Worm (Caenorhabditis elegans) whole organism, late embryonic: ENCODE data around the gene F40F9.3.

Source experiments
- C08G9.2 ChIP-seq: sonication (generic microtip); optimal IDR thresholded peaks from 2 replicates; lab custom pipeline; 2016; ENCODE audit warnings: mild to moderate bottlenecking, missing genetic modification characterization, moderate library complexity, missing compliant biosample characterization
- C38D4.7 ChIP-seq: fragments of 200-800 bp; sonication (Bioruptor generic); optimal IDR thresholded peaks from 2 replicates; lab custom pipeline; 2018; ENCODE audit warnings: mild to moderate bottlenecking, missing genetic modification characterization, moderate library complexity, missing compliant biosample characterization
- F13H6.1 ChIP-seq: sonication (generic microtip); optimal IDR thresholded peaks from 2 replicates; lab custom pipeline; 2016; ENCODE audit warnings: missing genetic modification characterization, missing compliant biosample characterization
- K02D7.2 ChIP-seq: sonication (generic microtip); optimal IDR thresholded peaks from 2 replicates; lab custom pipeline; 2017; ENCODE audit warnings: mild to moderate bottlenecking, missing genetic modification characterization, missing compliant biosample characterization
- T23F11.4 ChIP-seq: fragments of 200-800 bp; sonication (Bioruptor generic); optimal IDR thresholded peaks from 2 replicates; lab custom pipeline; 2018; ENCODE audit warnings: mild to moderate bottlenecking, missing genetic modification characterization, missing compliant biosample characterization
- ahr-1 ChIP-seq: sonication (generic microtip); optimal IDR thresholded peaks from 2 replicates; lab custom pipeline; 2016; ENCODE audit warnings: missing genetic modification characterization, missing compliant biosample characterization
- ama-1 ChIP-seq: fragments of 150-350 bp; optimal IDR thresholded peaks from 2 replicates; lab custom pipeline; 2014
- ceh-14 ChIP-seq: sonication (generic microtip); optimal IDR thresholded peaks from 2 replicates; lab custom pipeline; 2016; ENCODE audit warnings: missing genotype, missing genetic modification characterization, missing compliant biosample characterization
- ceh-2 ChIP-seq: sonication (generic microtip); optimal IDR thresholded peaks from 2 replicates; lab custom pipeline; 2016; ENCODE audit warnings: missing genotype, missing genetic modification characterization, missing compliant biosample characterization
- ceh-31 ChIP-seq: sonication (generic microtip); optimal IDR thresholded peaks from 2 replicates; lab custom pipeline; 2016; ENCODE audit warnings: missing genetic modification characterization, missing compliant biosample characterization
- ceh-45 ChIP-seq: fragments of 200-800 bp; sonication (Bioruptor generic); IDR thresholded peaks from 2 replicates; pipeline ENCODE4 v1.3.6; 2022; ENCODE audit warnings: missing genetic modification reagents, missing genetic modification characterization, missing compliant biosample characterization
- ceh-48 ChIP-seq: sonication (generic microtip); optimal IDR thresholded peaks from 2 replicates; lab custom pipeline; 2016; ENCODE audit warnings: missing genetic modification characterization, inconsistent platforms, missing compliant biosample characterization
- ceh-6 ChIP-seq: fragments of 200-800 bp; sonication (Bioruptor generic); optimal IDR thresholded peaks from 2 replicates; lab custom pipeline; 2018; ENCODE audit warnings: mild to moderate bottlenecking, missing genetic modification characterization, missing compliant biosample characterization
- ceh-9 ChIP-seq: sonication (generic microtip); optimal IDR thresholded peaks from 2 replicates; lab custom pipeline; 2016; ENCODE audit warnings: mild to moderate bottlenecking, missing genetic modification characterization, inconsistent platforms, missing compliant biosample characterization
- che-1 ChIP-seq: sonication (generic microtip); optimal IDR thresholded peaks from 2 replicates; lab custom pipeline; 2016; ENCODE audit warnings: mild to moderate bottlenecking, missing genetic modification characterization, missing compliant biosample characterization
- dve-1 ChIP-seq: sonication (generic microtip); optimal IDR thresholded peaks from 2 replicates; lab custom pipeline; 2017; ENCODE audit warnings: antibody characterized with exemption, mild to moderate bottlenecking, missing genetic modification characterization, missing compliant biosample characterization
- elt-2 ChIP-seq: sonication (generic microtip); optimal IDR thresholded peaks from 2 replicates; lab custom pipeline; 2016; ENCODE audit warnings: missing genetic modification reagents, missing genetic modification characterization, missing compliant biosample characterization
- elt-4 ChIP-seq: sonication (generic microtip); optimal IDR thresholded peaks from 2 replicates; lab custom pipeline; 2016; ENCODE audit warnings: missing genetic modification characterization, missing compliant biosample characterization
- fax-1 ChIP-seq: sonication (generic microtip); optimal IDR thresholded peaks from 2 replicates; lab custom pipeline; 2016; ENCODE audit warnings: missing genotype, missing genetic modification characterization, missing compliant biosample characterization
- fkh-10 ChIP-seq: fragments of 150-350 bp; optimal IDR thresholded peaks from 2 replicates; lab custom pipeline; 2014; ENCODE audit warnings: missing biosample characterization, missing genetic modification reagents, missing genetic modification characterization
- fkh-6 ChIP-seq: sonication (generic microtip); optimal IDR thresholded peaks from 2 replicates; lab custom pipeline; 2016; ENCODE audit warnings: missing genetic modification characterization, missing compliant biosample characterization
- gmeb-2 ChIP-seq: sonication (generic microtip); optimal IDR thresholded peaks from 2 replicates; lab custom pipeline; 2016; ENCODE audit warnings: missing genetic modification characterization, inconsistent platforms, missing compliant biosample characterization
- hlh-30 ChIP-seq: sonication (generic microtip); optimal IDR thresholded peaks from 2 replicates; lab custom pipeline; 2017; ENCODE audit warnings: antibody characterized with exemption, missing genetic modification characterization, missing compliant biosample characterization; ENCODE audit not compliant: insufficient read depth
- hlh-6 ChIP-seq: sonication (generic microtip); optimal IDR thresholded peaks from 2 replicates; lab custom pipeline; 2016; ENCODE audit warnings: missing genotype, missing genetic modification characterization, missing compliant biosample characterization
- hlh-8 ChIP-seq: sonication (generic microtip); optimal IDR thresholded peaks from 2 replicates; lab custom pipeline; 2016; ENCODE audit warnings: missing genotype, missing genetic modification characterization, missing compliant biosample characterization
- lin-11 ChIP-seq: fragments of 200-800 bp; sonication (Bioruptor generic); optimal IDR thresholded peaks from 2 replicates; lab custom pipeline; 2018; ENCODE audit warnings: mild to moderate bottlenecking, missing genetic modification characterization, missing compliant biosample characterization
- madf-2 ChIP-seq: sonication (generic microtip); optimal IDR thresholded peaks from 2 replicates; lab custom pipeline; 2017; ENCODE audit warnings: missing genetic modification characterization, missing compliant biosample characterization
- mec-3 ChIP-seq: sonication (generic microtip); optimal IDR thresholded peaks from 2 replicates; lab custom pipeline; 2016; ENCODE audit warnings: borderline replicate concordance, missing genetic modification characterization, missing compliant biosample characterization
- nfya-1 ChIP-seq: sonication (generic microtip); optimal IDR thresholded peaks from 2 replicates; lab custom pipeline; 2017; ENCODE audit warnings: missing genetic modification characterization, mild to moderate bottlenecking, missing compliant biosample characterization, antibody characterized with exemption, moderate library complexity
- odd-2 ChIP-seq: sonication (generic microtip); optimal IDR thresholded peaks from 2 replicates; lab custom pipeline; 2017; ENCODE audit warnings: antibody characterized with exemption, mild to moderate bottlenecking, missing genetic modification characterization, missing compliant biosample characterization
- pag-3 ChIP-seq: sonication (generic microtip); optimal IDR thresholded peaks from 2 replicates; lab custom pipeline; 2016; ENCODE audit warnings: missing compliant biosample characterization, missing genetic modification characterization, borderline replicate concordance
- pat-9 ChIP-seq: fragments of 200-800 bp; sonication (Bioruptor generic); optimal IDR thresholded peaks from 2 replicates; lab custom pipeline; 2018; ENCODE audit warnings: mild to moderate bottlenecking, missing genetic modification characterization, moderate library complexity, missing compliant biosample characterization
- ref-2 ChIP-seq: sonication (generic microtip); optimal IDR thresholded peaks from 2 replicates; lab custom pipeline; 2016; ENCODE audit warnings: missing genetic modification characterization, missing compliant biosample characterization
- rnt-1 ChIP-seq: sonication (generic microtip); optimal IDR thresholded peaks from 2 replicates; lab custom pipeline; 2016; ENCODE audit warnings: missing genetic modification characterization, missing compliant biosample characterization
- sdc-2 ChIP-seq: sonication (generic microtip); optimal IDR thresholded peaks from 2 replicates; lab custom pipeline; 2016; ENCODE audit warnings: missing genotype, missing genetic modification characterization, missing compliant biosample characterization
- sox-2 ChIP-seq: fragments of 200-800 bp; sonication (Bioruptor generic); IDR thresholded peaks from 2 replicates; pipeline ENCODE4 v1.3.6; 2022; ENCODE audit warnings: missing genetic modification reagents, missing genetic modification characterization, missing compliant biosample characterization
- sox-4 ChIP-seq: sonication (generic microtip); optimal IDR thresholded peaks from 2 replicates; lab custom pipeline; 2017; ENCODE audit warnings: mild to moderate bottlenecking, missing genetic modification characterization, inconsistent platforms, missing compliant biosample characterization
- tbx-7 ChIP-seq: sonication (generic microtip); optimal IDR thresholded peaks from 2 replicates; lab custom pipeline; 2016; ENCODE audit warnings: missing genotype, missing genetic modification characterization, missing compliant biosample characterization
- unc-3 ChIP-seq, 2 experiments: fragments of 200-800 bp in 1 of 2; sonication (Bioruptor generic) in 1 of 2; sonication (generic microtip) in 1 of 2; conservative IDR thresholded peaks in 1 of 2; optimal IDR thresholded peaks in 1 of 2; 2 replicates each; pipeline versions ENCODE4 v1.3.6 to Lab custom; 2016 to 2022; ENCODE audit warnings: missing compliant biosample characterization in 2 of 2, missing genetic modification characterization in 2 of 2, missing genetic modification reagents in 1 of 2
- unc-86 ChIP-seq: sonication (generic microtip); optimal IDR thresholded peaks from 2 replicates; lab custom pipeline; 2016; ENCODE audit warnings: missing genetic modification characterization, missing compliant biosample characterization
- ztf-16 ChIP-seq: sonication (generic microtip); optimal IDR thresholded peaks from 2 replicates; lab custom pipeline; 2017; ENCODE audit warnings: missing genetic modification characterization, missing compliant biosample characterization

The F40F9.3 gene

ce11 chrV:9711174-9711573 lies 3.8 kb upstream of the F40F9.3 start:
- TF ChIP-seq ceh-48 (no peak), elt-2 (tag; lab: Kevin White, UChicago) (peak; percentile 81)
- TF ChIP-seq, all 69 proteins: peak for 1

ce11 chrV:9712418-9713173 lies 2.4 kb upstream of the F40F9.3 start:
- TF ChIP-seq mec-3: no peak
- TF ChIP-seq madf-2 (tag; lab: Kevin White, UChicago): no peak
- TF ChIP-seq K02D7.2 (tag; lab: Kevin White, UChicago): no peak
- no peak for TF ChIP-seq ahr-1
- TF ChIP-seq unc-3 (GFP tag; conservative IDR thresholded peaks at IDR 0.05; lab: Robert Waterston, UW): no peak
- TF ChIP-seq unc-3 (tag; optimal IDR thresholded peaks at IDR 0.05; lab: Kevin White, UChicago): no peak
- TF ChIP-seq, all 69 proteins: peak for 0

- TF ChIP-seq fax-1 (tag; lab: Kevin White, UChicago): no peak
- no peak for TF ChIP-seq ref-2 (tag; lab: Kevin White, UChicago)
- TF ChIP-seq hlh-6 (tag; lab: Kevin White, UChicago): no peak
- no peak for TF ChIP-seq che-1 (tag; lab: Kevin White, UChicago)
- no peak for TF ChIP-seq pag-3 (tag; lab: Kevin White, UChicago)
- no peak for TF ChIP-seq F13H6.1
- TF ChIP-seq gmeb-2 (tag; lab: Kevin White, UChicago): no peak
- TF ChIP-seq ceh-6 (GFP tag; lab: Kevin White, UChicago): no peak
- no peak for TF ChIP-seq ceh-14
- no peak for TF ChIP-seq unc-86
- TF ChIP-seq ceh-2 (tag; lab: Kevin White, UChicago): no peak
- no peak for TF ChIP-seq ceh-48
- TF ChIP-seq ceh-9 (tag; lab: Kevin White, UChicago): no peak
- no peak for TF ChIP-seq lin-11
Observed at ce11 chrV:9713532-9713931, 1.5 kb upstream of the F40F9.3 start, which contains the start of gene F40F9.10. Gene F40F9.10, minus strand, starts transcription at chrV:9713632.

- TF ChIP-seq sox-2 (no peak), odd-2 (no peak), C38D4.7 (no peak), che-1 (tag; lab: Kevin White, UChicago) (no peak), ceh-48 (no peak), ceh-31 (no peak), gmeb-2 (tag; lab: Kevin White, UChicago) (no peak), fax-1 (tag; lab: Kevin White, UChicago) (no peak), unc-3 (GFP tag; conservative IDR thresholded peaks at IDR 0.05; lab: Robert Waterston, UW) (no peak), unc-3 (tag; optimal IDR thresholded peaks at IDR 0.05; lab: Kevin White, UChicago) (no peak), K02D7.2 (tag; lab: Kevin White, UChicago) (no peak), pag-3 (tag; lab: Kevin White, UChicago) (no peak), rnt-1 (tag; lab: Kevin White, UChicago) (no peak), hlh-30 (no peak), ceh-9 (tag; lab: Kevin White, UChicago) (no peak), tbx-7 (tag; lab: Kevin White, UChicago) (no peak), ztf-16 (no peak), elt-4 (no peak)
Observed at ce11 chrV:9716397-9716796, 1.4 kb downstream of the F40F9.3 start, which contains the start of gene str-188. Gene str-188, plus strand, starts transcription at chrV:9716697.

ce11 chrV:9724021-9724671 lies 9.1 kb downstream of the F40F9.3 start, which contains the start of gene slcr-46.3:
Gene slcr-46.3, minus strand, starts transcription at chrV:9724106.
- TF ChIP-seq ceh-45 (GFP tag; lab: Robert Waterston, UW): no peak
- no peak for TF ChIP-seq sdc-2 (tag; lab: Kevin White, UChicago)
- no peak for TF ChIP-seq ama-1 (lab: Kevin White, UChicago)
- no peak for TF ChIP-seq lin-11
- TF ChIP-seq C08G9.2 (tag; lab: Kevin White, UChicago): no peak
- TF ChIP-seq mec-3: no peak
- no peak for TF ChIP-seq rnt-1 (tag; lab: Kevin White, UChicago)
- TF ChIP-seq sox-4 (tag; lab: Kevin White, UChicago): no peak
- TF ChIP-seq hlh-8: no peak
- no peak for TF ChIP-seq fax-1 (tag; lab: Kevin White, UChicago)
- no peak for TF ChIP-seq fkh-10
- TF ChIP-seq fkh-6 (tag; lab: Kevin White, UChicago): no peak
- no peak for TF ChIP-seq dve-1 (tag; lab: Kevin White, UChicago)
- TF ChIP-seq pat-9 (tag; lab: Kevin White, UChicago): no peak
- peak; percentile 13 for TF ChIP-seq nfya-1 (tag; lab: Kevin White, UChicago)
- TF ChIP-seq unc-3 (GFP tag; conservative IDR thresholded peaks at IDR 0.05; lab: Robert Waterston, UW): no peak
- no peak for TF ChIP-seq unc-3 (tag; optimal IDR thresholded peaks at IDR 0.05; lab: Kevin White, UChicago)
- no peak for TF ChIP-seq T23F11.4 (GFP tag; lab: Kevin White, UChicago)
- TF ChIP-seq elt-2 (tag; lab: Kevin White, UChicago): no peak
- TF ChIP-seq hlh-30: peak; percentile 27
